Worm (Caenorhabditis elegans): ENCODE results near the gene fipr-1.

The fipr-1 gene

DNA sequence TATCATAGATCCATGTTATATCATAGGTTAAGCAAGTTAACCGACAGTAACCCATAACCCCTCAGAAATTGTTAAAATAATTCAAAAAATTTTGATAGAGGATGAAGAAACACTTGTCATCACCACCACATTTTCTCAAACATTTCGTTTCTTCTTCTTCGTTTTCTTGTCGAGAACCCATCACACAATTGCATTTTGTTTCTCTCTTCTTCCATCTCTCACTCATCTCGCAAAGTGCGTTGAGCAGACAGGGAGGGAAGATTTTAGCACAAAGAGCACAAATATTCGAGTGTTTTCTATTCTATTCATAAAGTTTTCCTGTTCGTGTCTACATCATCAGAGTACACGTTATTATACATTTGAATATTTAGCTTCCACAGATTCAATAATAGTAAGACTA lies 47.1 kb downstream of the fipr-1 start:
- TF ChIP-seq ztf-29 (GFP tag; IDR thresholded peaks at IDR 0.05) (no peak), flt-1 (GFP tag; IDR thresholded peaks at IDR 0.05) (no peak), tab-1 (GFP tag; IDR thresholded peaks at IDR 0.05) (no peak), med-1 (GFP tag; optimal IDR thresholded peaks at IDR 0.05; ENCODE audit: insufficient read depth) (no peak), klf-2 (GFP tag; conservative IDR thresholded peaks at IDR 0.05) (no peak), ref-1 (GFP tag; conservative IDR thresholded peaks at IDR 0.05) (no peak), cog-1 (tag; optimal IDR thresholded peaks at IDR 0.05) (no peak), ztf-23 (GFP tag; IDR thresholded peaks at IDR 0.05) (no peak), T22C8.4 (GFP tag; IDR thresholded peaks at IDR 0.05) (no peak)

Data from whole organism, midembryonic.